Worm (Caenorhabditis elegans): ENCODE results near the gene F54C4.4.

ce11 chrIII:132118-132517 is 44.9 kb upstream of the F54C4.4 start, which contains the start of gene pals-22:
- TF ChIP-seq nhr-11 (tag; optimal IDR thresholded peaks at IDR 0.05) (no peak), nhr-90 (tag; optimal IDR thresholded peaks at IDR 0.05; ENCODE audit: poor library complexity) (no peak), nhr-77 (tag; optimal IDR thresholded peaks at IDR 0.05) (no peak)
